Worm (Caenorhabditis elegans) whole organism, L4/young adult: Measurements from ENCODE around the gene ced-5.

Source experiments
- W03F9.2 ChIP-seq: fragments of 150-350 bp; optimal IDR thresholded peaks from 2 replicates; lab custom pipeline; 2014; ENCODE audit warnings: missing biosample characterization, missing genetic modification characterization
- dao-5 ChIP-seq: sonication (generic microtip); optimal IDR thresholded peaks from 2 replicates; lab custom pipeline; 2016; ENCODE audit warnings: missing genotype, missing genetic modification characterization, moderate library complexity, missing compliant biosample characterization
- him-1 ChIP-seq: sonication (generic microtip); optimal IDR thresholded peaks from 2 replicates; lab custom pipeline; 2016; ENCODE audit warnings: missing genotype, missing genetic modification reagents, missing genetic modification characterization, missing compliant biosample characterization

Gene ced-5

ce11 chrIV:10538584-10538983, 54.7 kb downstream of the ced-5 start, which contains the start of gene T07G12.4:
TSS of gene T07G12.4 (minus strand) at chrIV:10538684.
- TF ChIP-seq him-1 (tag; lab: Kevin White, UChicago) (no peak), dao-5 (tag; lab: Kevin White, UChicago) (no peak), W03F9.2 (tag; lab: Kevin White, UChicago) (no peak)

- TF ChIP-seq W03F9.2 (tag; lab: Kevin White, UChicago), result no peak
- no peak for TF ChIP-seq dao-5 (tag; lab: Kevin White, UChicago)
- TF ChIP-seq him-1 (tag; lab: Kevin White, UChicago), result no peak
These were observed 58.4 kb downstream of the ced-5 start for ce11 chrIV:10542283-10542682.
